Worm (Caenorhabditis elegans): Measurements from ENCODE around the gene rpa-1.

- no peak for TF ChIP-seq ceh-82 (tag; optimal IDR thresholded peaks at IDR 0.05)
- no peak for TF ChIP-seq ama-1 (optimal IDR thresholded peaks at IDR 0.05)
- TF ChIP-seq egl-13 (tag; optimal IDR thresholded peaks at IDR 0.05) = no peak
- no peak for TF ChIP-seq tlp-1 (tag; optimal IDR thresholded peaks at IDR 0.05)
- TF ChIP-seq jun-1 (tag; optimal IDR thresholded peaks at IDR 0.05) = no peak
- TF ChIP-seq nhr-11 (tag; optimal IDR thresholded peaks at IDR 0.05) = no peak
- no peak for TF ChIP-seq nhr-77 (tag; optimal IDR thresholded peaks at IDR 0.05)
- TF ChIP-seq unc-62 (GFP tag; optimal IDR thresholded peaks at IDR 0.05) = no peak
- no peak for TF ChIP-seq nhr-76 (tag; optimal IDR thresholded peaks at IDR 0.05)
These were observed 30.4 kb downstream of the rpa-1 start for ce11 chrII:7694745-7695144.

Measured in whole organism, L1 larva.